Fruit fly (Drosophila melanogaster) whole organism, embryonic: ENCODE measurements around the gene CG15296.

Experiments used
- Atf-2 ChIP-seq: fragments of 200-800 bp; sonication (Bioruptor generic); optimal IDR thresholded peaks from 2 replicates; lab custom pipeline; 2016; ENCODE audit warnings: missing biosample characterization, missing genetic modification characterization
- CG10274 ChIP-seq: fragments of 200-800 bp; sonication (Bioruptor generic); optimal IDR thresholded peaks from 3 replicates; lab custom pipeline; 2017; ENCODE audit warnings: missing biosample characterization, mild to moderate bottlenecking, missing genetic modification characterization
- CG10543 ChIP-seq: fragments of 200-800 bp; sonication (Bioruptor generic); optimal IDR thresholded peaks from 3 replicates; lab custom pipeline; 2017; ENCODE audit warnings: missing biosample characterization, mild to moderate bottlenecking, missing genetic modification characterization, moderate library complexity
- CG10565 ChIP-seq: fragments of 200-800 bp; sonication (Bioruptor generic); optimal IDR thresholded peaks from 3 replicates; lab custom pipeline; 2016; ENCODE audit warnings: missing biosample characterization, mild to moderate bottlenecking, missing genetic modification characterization
- CG11723 ChIP-seq: fragments of 200-800 bp; sonication (Bioruptor generic); optimal IDR thresholded peaks from 2 replicates; lab custom pipeline; 2017; ENCODE audit warnings: missing biosample characterization, mild to moderate bottlenecking, missing genetic modification characterization
- CG12071 ChIP-seq: fragments of 200-800 bp; sonication (Bioruptor generic); optimal IDR thresholded peaks from 3 replicates; lab custom pipeline; 2018; ENCODE audit warnings: missing biosample characterization, mild to moderate bottlenecking, missing genetic modification characterization
- CG12104 ChIP-seq: fragments of 200-800 bp; sonication (Bioruptor generic); optimal IDR thresholded peaks from 3 replicates; lab custom pipeline; 2016; ENCODE audit warnings: missing biosample characterization, missing genetic modification characterization
- CG13287 ChIP-seq: fragments of 200-800 bp; sonication (Bioruptor generic); IDR thresholded peaks from 2 replicates; pipeline ENCODE4 v1.3.6; 2022; ENCODE audit warnings: missing biosample characterization, missing genetic modification characterization; ENCODE audit not compliant: partially characterized antibody
- CG13775 ChIP-seq: fragments of 200-800 bp; sonication (Bioruptor generic); optimal IDR thresholded peaks from 3 replicates; lab custom pipeline; 2017; ENCODE audit warnings: missing biosample characterization, mild to moderate bottlenecking, missing genetic modification characterization
- CG15479 ChIP-seq: fragments of 200-800 bp; sonication (Bioruptor generic); optimal IDR thresholded peaks from 3 replicates; lab custom pipeline; 2019; ENCODE audit warnings: missing biosample characterization, mild to moderate bottlenecking, missing genetic modification characterization, moderate library complexity
- CG15601 ChIP-seq: fragments of 200-800 bp; sonication (Bioruptor generic); optimal IDR thresholded peaks from 3 replicates; lab custom pipeline; 2019; ENCODE audit warnings: missing biosample characterization, mild to moderate bottlenecking, missing genetic modification characterization, moderate library complexity
- CG16815 ChIP-seq: fragments of 200-800 bp; sonication (Bioruptor generic); optimal IDR thresholded peaks from 3 replicates; lab custom pipeline; 2017; ENCODE audit warnings: missing biosample characterization, mild to moderate bottlenecking, missing genetic modification characterization
- CG16863 ChIP-seq: fragments of 200-800 bp; sonication (Bioruptor generic); optimal IDR thresholded peaks from 3 replicates; lab custom pipeline; 2016; ENCODE audit warnings: missing biosample characterization, missing genetic modification characterization
- CG17802 ChIP-seq: fragments of 200-800 bp; sonication (Bioruptor generic); optimal IDR thresholded peaks from 2 replicates; lab custom pipeline; 2018; ENCODE audit warnings: missing biosample characterization, mild to moderate bottlenecking, missing genetic modification characterization, moderate library complexity
- CG17912 ChIP-seq: fragments of 200-800 bp; sonication (Bioruptor generic); optimal IDR thresholded peaks from 2 replicates; lab custom pipeline; 2018; ENCODE audit warnings: missing biosample characterization, mild to moderate bottlenecking, missing genetic modification characterization
- CG30020 ChIP-seq: fragments of 200-800 bp; optimal IDR thresholded peaks from 2 replicates; lab custom pipeline; 2019; ENCODE audit warnings: missing biosample characterization, mild to moderate bottlenecking, missing genetic modification characterization, moderate library complexity
- CG32532 ChIP-seq: fragments of 200-800 bp; sonication (Bioruptor generic); IDR thresholded peaks from 2 replicates; pipeline ENCODE4 v1.3.6; 2022; ENCODE audit warnings: missing biosample characterization, missing genetic modification characterization
- CG6175 ChIP-seq: fragments of 200-800 bp; sonication (Bioruptor generic); IDR thresholded peaks from 3 replicates; pipeline ENCODE4 v1.3.6; 2022; ENCODE audit warnings: missing biosample characterization, missing genetic modification characterization
- CG6272 ChIP-seq: fragments of 200-800 bp; sonication (Bioruptor generic); IDR thresholded peaks from 2 replicates; pipeline ENCODE4 v1.3.6; 2022; ENCODE audit warnings: missing biosample characterization, missing genetic modification characterization
- CG6654 ChIP-seq: fragments of 200-800 bp; sonication (Bioruptor generic); optimal IDR thresholded peaks from 2 replicates; lab custom pipeline; 2017; ENCODE audit warnings: missing biosample characterization, mild to moderate bottlenecking, missing genetic modification characterization
- CG6854 ChIP-seq: fragments of 200-800 bp; sonication (Bioruptor generic); optimal IDR thresholded peaks from 3 replicates; lab custom pipeline; 2017; ENCODE audit warnings: missing biosample characterization, mild to moderate bottlenecking, missing genetic modification characterization
- CG7357 ChIP-seq: fragments of 200-800 bp; sonication (Bioruptor generic); IDR thresholded peaks from 3 replicates; pipeline ENCODE4 v1.3.6; 2022; ENCODE audit warnings: missing biosample characterization, missing genetic modification characterization
- CG7987 ChIP-seq: fragments of 200-800 bp; sonication (Bioruptor generic); optimal IDR thresholded peaks from 2 replicates; lab custom pipeline; 2018; ENCODE audit warnings: missing biosample characterization, mild to moderate bottlenecking, missing genetic modification characterization, moderate library complexity
- CG8089 ChIP-seq: fragments of 200-800 bp; sonication (Bioruptor generic); optimal IDR thresholded peaks from 3 replicates; lab custom pipeline; 2016; ENCODE audit warnings: missing biosample characterization, missing genetic modification characterization
- CG8478 ChIP-seq: fragments of >200 bp; optimal IDR thresholded peaks from 2 replicates; lab custom pipeline; 2018
- CHES-1-like ChIP-seq: fragments of 200-800 bp; sonication (Bioruptor generic); optimal IDR thresholded peaks from 2 replicates; lab custom pipeline; 2016; ENCODE audit warnings: missing biosample characterization, missing genetic modification characterization
- Camta ChIP-seq: fragments of 200-800 bp; sonication (Bioruptor generic); optimal IDR thresholded peaks from 2 replicates; lab custom pipeline; 2016; ENCODE audit warnings: missing biosample characterization, missing genetic modification characterization
- Dad ChIP-seq: fragments of 200-800 bp; sonication (Bioruptor generic); optimal IDR thresholded peaks from 3 replicates; lab custom pipeline; 2016; ENCODE audit warnings: missing biosample characterization, missing genetic modification characterization
- Dip3 ChIP-seq: fragments of 200-800 bp; sonication (Bioruptor generic); optimal IDR thresholded peaks from 3 replicates; lab custom pipeline; 2016; ENCODE audit warnings: missing biosample characterization, missing genetic modification characterization
- Fer1 ChIP-seq: fragments of 200-800 bp; sonication (Bioruptor generic); optimal IDR thresholded peaks from 2 replicates; lab custom pipeline; 2017; ENCODE audit warnings: missing biosample characterization, mild to moderate bottlenecking, missing genetic modification characterization
- Hr51 ChIP-seq, 2 experiments: fragments of 200-800 bp; sonication (Bioruptor generic); optimal IDR thresholded peaks; 2 replicates in 1 of 2; 3 replicates in 1 of 2; lab custom pipeline; 2016 to 2018; ENCODE audit warnings: missing biosample characterization in 2 of 2, missing genetic modification characterization in 2 of 2, mild to moderate bottlenecking in 1 of 2, moderate library complexity in 1 of 2
- Mad ChIP-seq: fragments of 200-800 bp; sonication (Bioruptor generic); optimal IDR thresholded peaks from 2 replicates; lab custom pipeline; 2016; ENCODE audit warnings: missing biosample characterization, missing genetic modification characterization
- Meics ChIP-seq: fragments of 200-800 bp; sonication (Bioruptor generic); optimal IDR thresholded peaks from 2 replicates; lab custom pipeline; 2017; ENCODE audit warnings: missing biosample characterization, mild to moderate bottlenecking, missing genetic modification characterization
- Neu2 ChIP-seq: fragments of 200-800 bp; sonication (Bioruptor generic); optimal IDR thresholded peaks from 3 replicates; lab custom pipeline; 2016; ENCODE audit warnings: missing biosample characterization, missing genetic modification characterization, borderline replicate concordance
- Sin3A ChIP-seq: fragments of >200 bp; optimal IDR thresholded peaks from 2 replicates; lab custom pipeline; 2018
- Sox102F ChIP-seq: fragments of 200-800 bp; sonication (Bioruptor generic); optimal IDR thresholded peaks from 2 replicates; lab custom pipeline; 2018; ENCODE audit warnings: missing biosample characterization, mild to moderate bottlenecking, missing genetic modification characterization, moderate library complexity
- Usf ChIP-seq: fragments of 200-800 bp; sonication (Bioruptor generic); optimal IDR thresholded peaks from 2 replicates; lab custom pipeline; 2017; ENCODE audit warnings: missing genotype, missing biosample characterization, missing genetic modification characterization
- ac ChIP-seq: fragments of 200-800 bp; sonication (Bioruptor generic); optimal IDR thresholded peaks from 3 replicates; lab custom pipeline; 2017; ENCODE audit warnings: missing biosample characterization, mild to moderate bottlenecking, missing genetic modification characterization
- ap ChIP-seq: fragments of 200-800 bp; sonication (Bioruptor generic); IDR thresholded peaks from 2 replicates; pipeline ENCODE4 v1.3.6; 2022; ENCODE audit warnings: missing biosample characterization, missing genetic modification characterization
- bigmax ChIP-seq: fragments of 200-800 bp; sonication (Bioruptor generic); optimal IDR thresholded peaks from 2 replicates; lab custom pipeline; 2018; ENCODE audit warnings: missing biosample characterization, mild to moderate bottlenecking, missing genetic modification characterization
- br ChIP-seq: fragments of >200 bp; optimal IDR thresholded peaks from 2 replicates; lab custom pipeline; 2017
- bsh ChIP-seq, 2 experiments: fragments of 200-800 bp; sonication (Bioruptor generic); optimal IDR thresholded peaks; 2 replicates each; lab custom pipeline; 2017 to 2018; ENCODE audit warnings: mild to moderate bottlenecking in 2 of 2, missing biosample characterization in 2 of 2, missing genetic modification characterization in 2 of 2, moderate library complexity in 1 of 2
- da ChIP-seq: fragments of 200-800 bp; sonication (Bioruptor generic); optimal IDR thresholded peaks from 2 replicates; lab custom pipeline; 2016; ENCODE audit warnings: missing biosample characterization, missing genetic modification characterization
- fd64A ChIP-seq: fragments of 200-800 bp; sonication (Bioruptor generic); optimal IDR thresholded peaks from 3 replicates; lab custom pipeline; 2018; ENCODE audit warnings: missing biosample characterization, mild to moderate bottlenecking, missing genetic modification characterization
- ind ChIP-seq: fragments of 200-800 bp; sonication (Bioruptor generic); optimal IDR thresholded peaks from 3 replicates; lab custom pipeline; 2016; ENCODE audit warnings: missing biosample characterization, missing genetic modification characterization
- maf-S ChIP-seq: fragments of 200-800 bp; sonication (Bioruptor generic); optimal IDR thresholded peaks from 2 replicates; lab custom pipeline; 2016; ENCODE audit warnings: missing biosample characterization, missing genetic modification characterization
- slp2 ChIP-seq: fragments of 200-800 bp; sonication (Bioruptor generic); optimal IDR thresholded peaks from 2 replicates; lab custom pipeline; 2016; ENCODE audit warnings: missing biosample characterization, missing genetic modification characterization
- sna ChIP-seq: fragments of 200-800 bp; sonication (Bioruptor generic); IDR thresholded peaks from 2 replicates; pipeline ENCODE4 v1.3.6; 2022; ENCODE audit warnings: missing biosample characterization, missing genetic modification characterization; ENCODE audit not compliant: partially characterized antibody
- tgo ChIP-seq: fragments of 200-800 bp; sonication (Bioruptor generic); IDR thresholded peaks from 3 replicates; pipeline ENCODE4 v1.3.6; 2022; ENCODE audit warnings: missing biosample characterization, missing genetic modification characterization
- twi ChIP-seq: fragments of 200-800 bp; optimal IDR thresholded peaks from 2 replicates; lab custom pipeline; 2019; ENCODE audit warnings: missing biosample characterization, mild to moderate bottlenecking, missing genetic modification characterization, moderate library complexity
- wek ChIP-seq: fragments of 200-800 bp; sonication (Bioruptor generic); optimal IDR thresholded peaks from 3 replicates; lab custom pipeline; 2018; ENCODE audit warnings: missing biosample characterization, mild to moderate bottlenecking, missing genetic modification characterization, moderate library complexity
- zen2 ChIP-seq: fragments of 200-800 bp; sonication (Bioruptor generic); IDR thresholded peaks from 3 replicates; pipeline ENCODE4 v1.3.6; 2022; ENCODE audit warnings: missing biosample characterization, missing genetic modification characterization; ENCODE audit not compliant: partially characterized antibody

CG15296 gene

DNA sequence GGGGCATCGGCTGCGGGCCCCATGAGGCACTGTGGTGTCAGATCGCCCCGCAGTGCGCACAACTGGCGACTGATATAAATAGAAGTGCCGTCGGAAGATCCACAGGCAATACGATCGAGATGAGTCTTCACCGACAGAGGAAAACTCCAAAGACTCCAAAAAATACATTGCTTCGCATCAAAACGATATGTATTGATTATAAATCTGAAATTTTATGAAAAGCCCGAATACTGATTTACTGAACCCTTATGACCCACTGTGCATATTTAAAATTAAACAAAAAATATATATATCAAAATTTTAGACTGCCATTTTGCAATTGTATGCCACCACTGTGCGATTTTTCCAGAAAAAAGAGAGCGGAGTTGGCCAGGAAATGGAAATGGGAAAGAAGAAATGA lies 9.0 kb downstream of the CG15296 start (continued):
- no peak for TF ChIP-seq CG6854 (GFP tag; lab: Kevin White, UChicago)
- no peak for TF ChIP-seq CG13775
- TF ChIP-seq sna = no peak; the same call in 1 of the 2 replicates
- TF ChIP-seq CG7357 (GFP tag; lab: Robert Waterston, UW) = 0 out of 3 replicates have a peak, but pooled peaks have one; percentile 19
- TF ChIP-seq slp2 = no peak
- no peak for TF ChIP-seq Sin3A (lab: Kevin White, UChicago)
- TF ChIP-seq CG10274 (GFP tag; lab: Kevin White, UChicago) = no peak
- no peak for TF ChIP-seq ac (GFP tag; lab: Kevin White, UChicago)
- peak; percentile 75 to 90 for TF ChIP-seq bsh (GFP tag; optimal IDR thresholded peaks at IDR 0.05; lab: Kevin White, UChicago)
- no peak for TF ChIP-seq Fer1 (GFP tag; lab: Kevin White, UChicago)
- TF ChIP-seq CG16815 (GFP tag; lab: Kevin White, UChicago) = no peak
- TF ChIP-seq Mad (GFP tag; lab: Kevin White, UChicago) = no peak
- TF ChIP-seq tgo (GFP tag; lab: Robert Waterston, UW) = peak; percentile 48; the same call in 2 of the 3 replicates
- no peak for TF ChIP-seq CG7987 (GFP tag; lab: Kevin White, UChicago)
- TF ChIP-seq twi (tag; lab: Kevin White, UChicago) = no peak
- no peak for TF ChIP-seq CG6175 (GFP tag; lab: Robert Waterston, UW)
- no peak for TF ChIP-seq CG15479 (GFP tag; lab: Kevin White, UChicago)
- no peak for TF ChIP-seq CG11723 (GFP tag; lab: Kevin White, UChicago)
- peak; percentile 62 for TF ChIP-seq Sox102F
- TF ChIP-seq CG17912 = no peak
- TF ChIP-seq bigmax (GFP tag; lab: Kevin White, UChicago) = no peak
- TF ChIP-seq fd64A (GFP tag; lab: Kevin White, UChicago) = no peak
- peak; percentile 5 for TF ChIP-seq CG16863 (GFP tag; lab: Kevin White, UChicago)
- TF ChIP-seq Neu2 (GFP tag; lab: Kevin White, UChicago) = no peak
- TF ChIP-seq CHES-1-like (GFP tag; lab: Kevin White, UChicago) = no peak
- no peak for TF ChIP-seq CG8089 (GFP tag; lab: Kevin White, UChicago)
- no peak for TF ChIP-seq ap
- TF ChIP-seq da (GFP tag; lab: Kevin White, UChicago) = no peak
- TF ChIP-seq Usf (GFP tag; lab: Kevin White, UChicago) = no peak
- no peak for TF ChIP-seq Atf-2 (GFP tag; lab: Kevin White, UChicago)
- TF ChIP-seq CG13287 = no peak
- no peak for TF ChIP-seq Dip3
- TF ChIP-seq CG15601 = peak; percentile 45
- TF ChIP-seq CG10565 (GFP tag; lab: Kevin White, UChicago) = no peak
- TF ChIP-seq maf-S (GFP tag; lab: Kevin White, UChicago) = no peak
- no peak for TF ChIP-seq Meics
- TF ChIP-seq CG6272 (GFP tag; lab: Robert Waterston, UW) = peak; percentile 11; the same call in 1 of the 2 replicates
- TF ChIP-seq CG12071 (GFP tag; lab: Kevin White, UChicago) = no peak
- peak; percentile 23 for TF ChIP-seq CG6654
- peak; percentile 36 for TF ChIP-seq ind (GFP tag; lab: Kevin White, UChicago)
- TF ChIP-seq CG30020 (tag; lab: Kevin White, UChicago) = no peak
- TF ChIP-seq zen2 (GFP tag; lab: Robert Waterston, UW) = no peak
- TF ChIP-seq br (lab: Kevin White, UChicago) = no peak
- no peak for TF ChIP-seq Dad
- no peak for TF ChIP-seq Camta (GFP tag; lab: Kevin White, UChicago)
- TF ChIP-seq wek (GFP tag; lab: Kevin White, UChicago) = no peak
- TF ChIP-seq CG10543 (GFP tag; lab: Kevin White, UChicago) = peak; percentile 25
- no peak for TF ChIP-seq CG17802 (tag; lab: Kevin White, UChicago)
- no peak for TF ChIP-seq CG8478 (lab: Kevin White, UChicago)
- peak in 1 of 2 experiments; percentile 45 for TF ChIP-seq Hr51 (GFP tag; optimal IDR thresholded peaks at IDR 0.05; lab: Kevin White, UChicago)
- TF ChIP-seq CG12104 (GFP tag; lab: Kevin White, UChicago) = peak; percentile 14
- TF ChIP-seq CG32532 (GFP tag; lab: Robert Waterston, UW) = no peak
